Worm (Caenorhabditis elegans): ENCODE results near the gene ptp-1.

Gene ptp-1

DNA sequence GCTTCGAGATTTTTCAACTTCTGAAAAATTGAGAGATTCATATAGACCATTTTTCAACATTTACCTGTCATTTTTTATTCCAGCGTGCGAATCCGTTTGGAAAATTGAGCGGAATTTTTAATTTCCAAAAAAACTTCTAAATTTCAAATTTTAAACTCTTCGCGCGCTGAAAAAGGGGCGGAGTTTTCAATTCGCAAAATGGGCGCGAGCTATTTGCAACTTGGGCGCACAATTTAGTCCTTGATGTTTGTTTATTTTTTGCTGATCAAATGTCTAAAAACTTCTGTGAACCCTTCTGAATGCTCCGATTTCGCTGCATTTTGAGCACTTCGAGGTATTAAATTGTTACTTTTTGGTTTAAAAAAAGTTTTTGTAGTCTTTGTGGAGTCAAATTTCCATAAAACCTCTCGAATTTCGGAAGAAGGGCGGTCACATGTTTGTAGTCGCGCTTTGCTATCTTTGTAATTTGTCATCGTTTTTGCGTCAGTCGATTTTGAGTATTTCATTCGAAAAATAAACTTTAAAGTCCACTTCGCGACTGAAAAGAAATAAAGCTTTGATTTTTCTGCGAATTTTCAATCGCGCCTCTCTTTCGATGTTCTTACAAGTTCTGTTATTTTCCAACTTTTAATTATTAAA, 60.3 kb downstream of the ptp-1 start, which contains the start of the genes madf-8 and gsr-1 (continued):
- no peak for TF ChIP-seq zag-1 (tag; optimal IDR thresholded peaks at IDR 0.05)
- TF ChIP-seq sptf-1 (tag; optimal IDR thresholded peaks at IDR 0.05), result no peak
- TF ChIP-seq ceh-8 (GFP tag; optimal IDR thresholded peaks at IDR 0.05), result no peak
- TF ChIP-seq ztf-4 (tag; optimal IDR thresholded peaks at IDR 0.05), result no peak
- no peak for TF ChIP-seq mef-2 (tag; optimal IDR thresholded peaks at IDR 0.05)
- peak; percentile 43 for TF ChIP-seq isw-1 (GFP tag; IDR thresholded peaks at IDR 0.05)
- TF ChIP-seq snpc-4 (tag; optimal IDR thresholded peaks at IDR 0.05), result peak; percentile 50
- TF ChIP-seq vab-15 (tag; optimal IDR thresholded peaks at IDR 0.05), result peak; percentile 39
- no peak for TF ChIP-seq pqm-1 (tag; optimal IDR thresholded peaks at IDR 0.05)
- TF ChIP-seq nhr-84 (tag; optimal IDR thresholded peaks at IDR 0.05), result no peak
- peak; percentile 45 for TF ChIP-seq lin-15B (tag; optimal IDR thresholded peaks at IDR 0.05)
- TF ChIP-seq lin-35 (GFP tag; optimal IDR thresholded peaks at IDR 0.05), result peak; percentile 77 to 84
- TF ChIP-seq egl-13 (tag; optimal IDR thresholded peaks at IDR 0.05), result peak; percentile 4
- no peak for TF ChIP-seq fkh-10 (GFP tag; optimal IDR thresholded peaks at IDR 0.05)
- peak; percentile 33 for TF ChIP-seq nhr-20 (tag; optimal IDR thresholded peaks at IDR 0.05)
- no peak for TF ChIP-seq unc-30 (tag; optimal IDR thresholded peaks at IDR 0.05)
- peak; percentile 88 to 89 for TF ChIP-seq efl-1 (optimal IDR thresholded peaks at IDR 0.05)
- TF ChIP-seq efl-1 (GFP tag; optimal IDR thresholded peaks at IDR 0.05 in 1 of 2), result peak; percentile 86 to 98
- no peak for TF ChIP-seq ces-1 (GFP tag; optimal IDR thresholded peaks at IDR 0.05)
- no peak for TF ChIP-seq aha-1 (tag; optimal IDR thresholded peaks at IDR 0.05)
- no peak for TF ChIP-seq nhr-28 (tag; optimal IDR thresholded peaks at IDR 0.05)
- peak; percentile 73 for TF ChIP-seq xbp-1 (tag; optimal IDR thresholded peaks at IDR 0.05)
- no peak for TF ChIP-seq nhr-90 (tag; optimal IDR thresholded peaks at IDR 0.05; ENCODE audit: poor library complexity)
- no peak for TF ChIP-seq sox-4 (tag; optimal IDR thresholded peaks at IDR 0.05)
- TF ChIP-seq ceh-88 (GFP tag; IDR thresholded peaks at IDR 0.05), result no peak
- no peak for TF ChIP-seq egl-27 (tag; optimal IDR thresholded peaks at IDR 0.05)
- TF ChIP-seq efl-3 (GFP tag; optimal IDR thresholded peaks at IDR 0.05), result no peak
- TF ChIP-seq Y116A8C.19 (tag; optimal IDR thresholded peaks at IDR 0.05; ENCODE audit: borderline replicate concordance), result no peak
- TF ChIP-seq fkh-8 (tag; optimal IDR thresholded peaks at IDR 0.05), result peak; percentile 28
- peak; percentile 57 for TF ChIP-seq unc-130 (tag; optimal IDR thresholded peaks at IDR 0.05)
- TF ChIP-seq jun-1 (tag; optimal IDR thresholded peaks at IDR 0.05), result no peak
- no peak for TF ChIP-seq nhr-85 (tag)
- TF ChIP-seq hlh-4 (tag; optimal IDR thresholded peaks at IDR 0.05), result no peak

DNA sequence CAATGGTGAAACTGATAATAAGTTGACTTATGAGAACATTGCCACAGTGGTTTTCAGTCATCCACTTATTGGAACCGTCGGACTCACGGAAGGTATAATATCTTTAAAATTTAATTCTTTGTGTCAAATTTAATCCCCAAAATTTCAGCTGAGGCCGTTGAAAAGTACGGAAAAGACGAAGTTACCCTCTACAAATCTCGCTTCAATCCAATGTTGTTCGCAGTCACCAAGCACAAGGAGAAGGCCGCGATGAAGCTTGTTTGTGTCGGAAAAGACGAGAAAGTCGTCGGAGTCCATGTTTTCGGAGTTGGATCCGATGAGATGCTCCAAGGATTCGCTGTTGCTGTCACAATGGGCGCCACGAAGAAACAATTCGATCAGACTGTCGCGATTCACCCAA, 61.9 kb downstream of the ptp-1 start:
- TF ChIP-seq tbx-2 (tag; optimal IDR thresholded peaks at IDR 0.05) (no peak), lin-35 (GFP tag; optimal IDR thresholded peaks at IDR 0.05) (no peak), vab-15 (tag; optimal IDR thresholded peaks at IDR 0.05) (no peak), fos-1 (tag; optimal IDR thresholded peaks at IDR 0.05) (no peak), egl-27 (tag; optimal IDR thresholded peaks at IDR 0.05) (no peak), skn-1 (tag; optimal IDR thresholded peaks at IDR 0.05) (no peak), mdl-1 (tag; optimal IDR thresholded peaks at IDR 0.05) (no peak), swsn-7 (tag; optimal IDR thresholded peaks at IDR 0.05) (no peak), efl-1 (optimal IDR thresholded peaks at IDR 0.05) (no peak), efl-1 (GFP tag; optimal IDR thresholded peaks at IDR 0.05 in 1 of 2) (no peak), nhr-28 (tag; optimal IDR thresholded peaks at IDR 0.05) (no peak), ets-5 (GFP tag; IDR thresholded peaks at IDR 0.05) (no peak), sup-37 (GFP tag; optimal IDR thresholded peaks at IDR 0.05) (no peak), aha-1 (tag; optimal IDR thresholded peaks at IDR 0.05) (no peak)

ce11 chrIII:3652964-3653363, 62.4 kb downstream of the ptp-1 start:
- TF ChIP-seq aly-2 (tag; optimal IDR thresholded peaks at IDR 0.05), result no peak
- peak; percentile 11 for TF ChIP-seq nhr-85 (tag)

Measured in whole organism, L1 larva.